Worm (Caenorhabditis elegans): ENCODE data around the gene Y40H7A.4.

Y40H7A.4 gene

DNA sequence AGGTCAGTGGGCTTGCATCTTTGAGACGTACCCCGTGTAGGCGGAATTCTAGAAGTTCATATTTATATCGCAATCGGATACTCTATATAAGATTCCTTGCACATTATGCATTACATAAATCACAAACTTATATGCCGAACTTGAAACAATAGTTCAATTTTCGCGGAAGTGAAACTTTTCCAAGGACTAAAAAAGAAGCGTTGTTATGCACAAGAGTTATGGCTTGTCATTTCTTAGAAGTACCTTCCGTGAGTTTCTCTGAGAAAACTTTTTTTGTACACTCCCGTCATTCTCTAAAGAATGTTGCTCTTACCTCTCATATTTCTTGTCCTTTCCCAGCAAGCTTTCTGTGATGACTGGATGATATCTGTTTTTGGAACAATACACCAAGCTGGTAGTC is 56.9 kb downstream of the Y40H7A.4 start, which contains the start of gene M199.136:
M199.136 (plus strand) TSS at position 301 of the 400 bp plus-strand sequence.
- TF ChIP-seq ztf-11 (tag; optimal IDR thresholded peaks at IDR 0.05) = no peak
- no peak for TF ChIP-seq ceh-83 (GFP tag; optimal IDR thresholded peaks at IDR 0.05)
- TF ChIP-seq nhr-237 (tag; optimal IDR thresholded peaks at IDR 0.05) = no peak
- TF ChIP-seq elt-1 (tag; optimal IDR thresholded peaks at IDR 0.05; ENCODE audit: borderline replicate concordance, insufficient read depth) = no peak
- no peak for TF ChIP-seq nhr-2 (tag; optimal IDR thresholded peaks at IDR 0.05)

Measured in whole organism, mixed stage, embryonic.